Fruit fly (Drosophila melanogaster): ENCODE data around the gene CG42564.

- TF ChIP-seq psq (optimal IDR thresholded peaks at IDR 0.05): no peak
- no peak for TF ChIP-seq ttk (optimal IDR thresholded peaks at IDR 0.05)
- no peak for TF ChIP-seq h (optimal IDR thresholded peaks at IDR 0.05)
- no peak for TF ChIP-seq insv (optimal IDR thresholded peaks at IDR 0.05)
- TF ChIP-seq Myc (optimal IDR thresholded peaks at IDR 0.05): no peak
- no peak for TF ChIP-seq Sin3A (optimal IDR thresholded peaks at IDR 0.05)
Observed at dm6 chr3R:6414439-6415344, 40.4 kb downstream of the CG42564 start.
